Worm (Caenorhabditis elegans) whole organism, late embryonic: Measurements from ENCODE around the gene rab-30.
A peak's percentile ranks its signal among the peaks of the same experiment; 100 is the strongest.

Source experiments
- K02D7.2 ChIP-seq: sonication (generic microtip); optimal IDR thresholded peaks from 2 replicates; lab custom pipeline; 2017; ENCODE audit warnings: mild to moderate bottlenecking, missing genetic modification characterization, missing compliant biosample characterization
- K09A11.1 ChIP-seq: sonication (generic microtip); optimal IDR thresholded peaks from 2 replicates; lab custom pipeline; 2017; ENCODE audit warnings: antibody characterized with exemption, mild to moderate bottlenecking, missing genetic modification characterization, missing compliant biosample characterization; ENCODE audit not compliant: insufficient read depth
- Y22D7AL.16 ChIP-seq: sonication (generic microtip); optimal IDR thresholded peaks from 2 replicates; lab custom pipeline; 2016; ENCODE audit warnings: missing genetic modification characterization, missing compliant biosample characterization
- ahr-1 ChIP-seq: sonication (generic microtip); optimal IDR thresholded peaks from 2 replicates; lab custom pipeline; 2016; ENCODE audit warnings: missing genetic modification characterization, missing compliant biosample characterization
- ceh-14 ChIP-seq: sonication (generic microtip); optimal IDR thresholded peaks from 2 replicates; lab custom pipeline; 2016; ENCODE audit warnings: missing genotype, missing genetic modification characterization, missing compliant biosample characterization
- ceh-18 ChIP-seq: sonication (generic microtip); optimal IDR thresholded peaks from 2 replicates; lab custom pipeline; 2016; ENCODE audit warnings: missing genetic modification characterization, missing compliant biosample characterization
- ceh-2 ChIP-seq: sonication (generic microtip); optimal IDR thresholded peaks from 2 replicates; lab custom pipeline; 2016; ENCODE audit warnings: missing genotype, missing genetic modification characterization, missing compliant biosample characterization
- ceh-22 ChIP-seq: sonication (generic microtip); optimal IDR thresholded peaks from 2 replicates; lab custom pipeline; 2017; ENCODE audit warnings: missing biosample characterization, missing genetic modification characterization
- ceh-31 ChIP-seq: sonication (generic microtip); optimal IDR thresholded peaks from 2 replicates; lab custom pipeline; 2016; ENCODE audit warnings: missing genetic modification characterization, missing compliant biosample characterization
- ceh-6 ChIP-seq: fragments of 200-800 bp; sonication (Bioruptor generic); optimal IDR thresholded peaks from 2 replicates; lab custom pipeline; 2018; ENCODE audit warnings: mild to moderate bottlenecking, missing genetic modification characterization, missing compliant biosample characterization
- ceh-9 ChIP-seq: sonication (generic microtip); optimal IDR thresholded peaks from 2 replicates; lab custom pipeline; 2016; ENCODE audit warnings: mild to moderate bottlenecking, missing genetic modification characterization, inconsistent platforms, missing compliant biosample characterization
- dmd-4 ChIP-seq: sonication (generic microtip); optimal IDR thresholded peaks from 2 replicates; lab custom pipeline; 2016; ENCODE audit warnings: borderline replicate concordance, missing genetic modification characterization, missing compliant biosample characterization
- dve-1 ChIP-seq: sonication (generic microtip); optimal IDR thresholded peaks from 2 replicates; lab custom pipeline; 2017; ENCODE audit warnings: antibody characterized with exemption, mild to moderate bottlenecking, missing genetic modification characterization, missing compliant biosample characterization
- elt-2 ChIP-seq: sonication (generic microtip); optimal IDR thresholded peaks from 2 replicates; lab custom pipeline; 2016; ENCODE audit warnings: missing genetic modification reagents, missing genetic modification characterization, missing compliant biosample characterization
- elt-4 ChIP-seq: sonication (generic microtip); optimal IDR thresholded peaks from 2 replicates; lab custom pipeline; 2016; ENCODE audit warnings: missing genetic modification characterization, missing compliant biosample characterization
- ets-4 ChIP-seq: sonication (generic microtip); optimal IDR thresholded peaks from 2 replicates; lab custom pipeline; 2016; ENCODE audit warnings: missing genetic modification characterization, missing compliant biosample characterization
- fax-1 ChIP-seq: sonication (generic microtip); optimal IDR thresholded peaks from 2 replicates; lab custom pipeline; 2016; ENCODE audit warnings: missing genotype, missing genetic modification characterization, missing compliant biosample characterization
- fkh-6 ChIP-seq: sonication (generic microtip); optimal IDR thresholded peaks from 2 replicates; lab custom pipeline; 2016; ENCODE audit warnings: missing genetic modification characterization, missing compliant biosample characterization
- gmeb-2 ChIP-seq: sonication (generic microtip); optimal IDR thresholded peaks from 2 replicates; lab custom pipeline; 2016; ENCODE audit warnings: missing genetic modification characterization, inconsistent platforms, missing compliant biosample characterization
- hlh-13 ChIP-seq: fragments of 200-800 bp; sonication (Bioruptor generic); optimal IDR thresholded peaks from 2 replicates; lab custom pipeline; 2018; ENCODE audit warnings: mild to moderate bottlenecking, missing genetic modification characterization, missing compliant biosample characterization
- hlh-30 ChIP-seq: sonication (generic microtip); optimal IDR thresholded peaks from 2 replicates; lab custom pipeline; 2017; ENCODE audit warnings: antibody characterized with exemption, missing genetic modification characterization, missing compliant biosample characterization; ENCODE audit not compliant: insufficient read depth
- lim-6 ChIP-seq: sonication (generic microtip); optimal IDR thresholded peaks from 2 replicates; lab custom pipeline; 2016; ENCODE audit warnings: missing genetic modification characterization, missing compliant biosample characterization
- lin-11 ChIP-seq: fragments of 200-800 bp; sonication (Bioruptor generic); optimal IDR thresholded peaks from 2 replicates; lab custom pipeline; 2018; ENCODE audit warnings: mild to moderate bottlenecking, missing genetic modification characterization, missing compliant biosample characterization
- nfya-1 ChIP-seq: sonication (generic microtip); optimal IDR thresholded peaks from 2 replicates; lab custom pipeline; 2017; ENCODE audit warnings: missing genetic modification characterization, mild to moderate bottlenecking, missing compliant biosample characterization, antibody characterized with exemption, moderate library complexity
- nhr-11 ChIP-seq: fragments of 150-350 bp; optimal IDR thresholded peaks from 2 replicates; lab custom pipeline; 2014; ENCODE audit warnings: missing biosample characterization, missing genetic modification characterization
- npax-4 ChIP-seq: sonication (generic microtip); optimal IDR thresholded peaks from 2 replicates; lab custom pipeline; 2016; ENCODE audit warnings: missing genetic modification characterization, missing compliant biosample characterization
- pag-3 ChIP-seq: sonication (generic microtip); optimal IDR thresholded peaks from 2 replicates; lab custom pipeline; 2016; ENCODE audit warnings: missing compliant biosample characterization, missing genetic modification characterization, borderline replicate concordance
- pha-4 ChIP-seq: fragments of 150-350 bp; optimal IDR thresholded peaks from 2 replicates; lab custom pipeline; 2018; ENCODE audit warnings: missing biosample characterization, missing genetic modification reagents, missing genetic modification characterization
- pros-1 ChIP-seq: fragments of 150-350 bp; optimal IDR thresholded peaks from 2 replicates; lab custom pipeline; 2014; ENCODE audit warnings: missing biosample characterization, missing genetic modification reagents, missing genetic modification characterization
- ref-2 ChIP-seq: sonication (generic microtip); optimal IDR thresholded peaks from 2 replicates; lab custom pipeline; 2016; ENCODE audit warnings: missing genetic modification characterization, missing compliant biosample characterization
- rnt-1 ChIP-seq: sonication (generic microtip); optimal IDR thresholded peaks from 2 replicates; lab custom pipeline; 2016; ENCODE audit warnings: missing genetic modification characterization, missing compliant biosample characterization
- sdc-2 ChIP-seq: sonication (generic microtip); optimal IDR thresholded peaks from 2 replicates; lab custom pipeline; 2016; ENCODE audit warnings: missing genotype, missing genetic modification characterization, missing compliant biosample characterization
- sox-2 ChIP-seq: fragments of 200-800 bp; sonication (Bioruptor generic); IDR thresholded peaks from 2 replicates; pipeline ENCODE4 v1.3.6; 2022; ENCODE audit warnings: missing genetic modification reagents, missing genetic modification characterization, missing compliant biosample characterization
- sox-4 ChIP-seq: sonication (generic microtip); optimal IDR thresholded peaks from 2 replicates; lab custom pipeline; 2017; ENCODE audit warnings: mild to moderate bottlenecking, missing genetic modification characterization, inconsistent platforms, missing compliant biosample characterization
- unc-42 ChIP-seq: sonication (generic microtip); optimal IDR thresholded peaks from 2 replicates; lab custom pipeline; 2016; ENCODE audit warnings: missing genotype, missing genetic modification characterization, missing compliant biosample characterization
- unc-55 ChIP-seq: sonication (generic microtip); optimal IDR thresholded peaks from 2 replicates; lab custom pipeline; 2017; ENCODE audit warnings: missing biosample characterization, missing genetic modification reagents, missing genetic modification characterization
- zip-5 ChIP-seq: sonication (generic microtip); optimal IDR thresholded peaks from 2 replicates; lab custom pipeline; 2016; ENCODE audit warnings: missing genetic modification characterization, missing compliant biosample characterization

rab-30 gene

DNA sequence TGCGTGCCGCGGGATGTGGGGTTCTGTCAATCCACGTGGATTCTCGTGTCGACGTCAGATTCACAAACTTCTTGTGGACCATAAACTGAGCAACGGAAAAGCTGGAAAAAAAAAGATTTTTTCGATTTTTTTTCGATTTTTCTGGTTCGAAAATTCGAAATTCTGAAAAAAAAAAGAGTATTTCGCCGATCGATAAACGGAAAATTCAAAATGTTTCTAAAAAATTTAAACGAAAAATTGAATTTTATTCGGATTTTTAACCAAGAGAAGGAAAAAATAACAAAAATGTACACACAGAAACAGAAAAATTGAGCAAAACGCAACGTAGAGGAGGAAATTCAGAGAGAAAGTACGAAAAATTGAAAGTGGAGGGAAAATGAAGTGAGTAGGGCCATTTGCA, 36.0 kb downstream of the rab-30 start, which contains the start of gene Y39A1A.3:
Gene Y39A1A.3, minus strand, starts transcription at position 101 of the 400 bp plus-strand sequence.
- TF ChIP-seq pha-4 (no peak), dve-1 (tag; lab: Kevin White, UChicago) (no peak), gmeb-2 (tag; lab: Kevin White, UChicago) (no peak), nhr-11 (tag; lab: Kevin White, UChicago) (no peak)

DNA sequence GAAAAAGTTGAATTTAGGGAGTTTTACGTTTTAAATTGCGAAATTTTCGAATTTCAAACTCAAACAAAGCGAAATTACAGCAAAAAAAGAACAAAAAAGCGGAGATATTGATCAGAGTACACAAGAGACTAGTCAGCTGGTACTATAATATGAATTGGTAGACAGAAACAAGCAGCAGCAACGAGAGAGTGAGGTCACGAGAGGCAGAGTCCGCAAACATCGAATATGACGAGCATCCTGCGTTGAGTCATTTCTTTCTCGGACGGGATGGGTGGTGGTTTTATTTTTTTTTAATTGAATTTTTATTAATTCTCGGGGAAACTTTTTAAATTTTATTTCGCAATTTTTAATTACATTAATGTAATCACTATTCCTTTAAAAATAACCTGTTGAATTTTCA, 39.3 kb downstream of the rab-30 start:
- no peak for TF ChIP-seq K09A11.1 (tag; lab: Kevin White, UChicago)
- TF ChIP-seq dve-1 (tag; lab: Kevin White, UChicago), result no peak
- peak; percentile 34 for TF ChIP-seq unc-42 (tag; lab: Kevin White, UChicago)
- TF ChIP-seq dmd-4 (tag; lab: Kevin White, UChicago), result no peak
- TF ChIP-seq pha-4, result no peak
- peak; percentile 45 for TF ChIP-seq ceh-31 (tag; lab: Kevin White, UChicago)
- peak; percentile 98 for TF ChIP-seq hlh-30 (tag; lab: Kevin White, UChicago)
- TF ChIP-seq unc-55, result no peak
- peak; percentile 4 for TF ChIP-seq ceh-14
- TF ChIP-seq ceh-18 (tag; lab: Kevin White, UChicago), result peak; percentile 5
- no peak for TF ChIP-seq fkh-6 (tag; lab: Kevin White, UChicago)
- peak; percentile 11 for TF ChIP-seq nfya-1 (tag; lab: Kevin White, UChicago)

DNA sequence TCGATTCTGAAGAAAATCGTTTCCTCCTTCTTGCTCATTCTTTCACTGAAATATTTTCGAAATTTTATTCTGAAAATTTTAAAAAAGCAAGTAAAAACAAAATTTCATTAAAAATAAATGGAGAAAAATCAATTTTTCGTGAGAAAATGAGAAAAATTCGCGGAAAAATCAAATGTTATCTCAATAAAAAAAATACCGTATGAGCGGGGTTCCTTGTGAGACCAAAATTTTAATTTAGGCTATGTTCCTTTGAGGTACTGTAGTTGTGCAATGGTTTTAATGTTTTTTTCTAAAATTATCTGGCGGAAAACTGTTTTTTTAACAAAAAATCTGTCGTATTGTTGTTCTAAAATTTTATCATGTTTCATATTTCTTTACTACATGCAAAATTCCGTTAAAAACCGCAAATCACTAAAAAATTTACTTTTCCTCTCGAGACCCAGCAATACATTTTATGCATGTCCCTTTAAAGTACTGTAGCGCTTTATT, 39.8 kb downstream of the rab-30 start, which contains the start of gene epg-6:
Gene epg-6, minus strand, starts transcription at position 51 of the 489 bp plus-strand sequence.
- no peak for TF ChIP-seq Y22D7AL.16 (tag; lab: Kevin White, UChicago)
- TF ChIP-seq sox-2 (GFP tag; lab: Robert Waterston, UW), result no peak
- no peak for TF ChIP-seq gmeb-2 (tag; lab: Kevin White, UChicago)
- TF ChIP-seq pros-1, result no peak
- no peak for TF ChIP-seq pha-4
- TF ChIP-seq sox-4, result no peak
- TF ChIP-seq sdc-2 (tag; lab: Kevin White, UChicago), result no peak
- TF ChIP-seq ceh-14, result no peak
- TF ChIP-seq ceh-6, result no peak
- TF ChIP-seq elt-2, result no peak
- no peak for TF ChIP-seq unc-55
- TF ChIP-seq rnt-1 (tag; lab: Kevin White, UChicago), result no peak
- no peak for TF ChIP-seq nfya-1 (tag; lab: Kevin White, UChicago)
- TF ChIP-seq lim-6 (tag; lab: Kevin White, UChicago), result no peak
- TF ChIP-seq ahr-1, result no peak

DNA sequence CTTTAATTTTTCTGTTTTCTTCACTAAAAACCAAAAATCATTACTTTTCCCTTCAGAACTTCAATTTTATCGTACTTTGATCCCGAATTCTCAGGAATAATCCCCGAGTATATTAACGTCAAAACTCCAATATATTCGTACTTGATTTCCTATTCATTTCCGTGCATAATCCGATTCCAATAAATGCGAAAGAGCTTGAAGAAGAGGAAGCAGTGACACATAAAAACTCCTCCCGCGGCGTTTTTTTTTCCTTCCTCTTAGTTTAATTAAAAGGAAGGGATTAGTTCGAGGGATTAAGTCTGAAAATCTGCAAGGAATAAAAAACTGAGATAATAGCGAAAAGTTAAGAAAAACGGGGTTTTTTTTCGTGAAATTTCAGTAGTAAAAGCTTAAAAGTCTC, 40.5 kb downstream of the rab-30 start:
- no peak for TF ChIP-seq elt-2
- TF ChIP-seq hlh-30 (tag; lab: Kevin White, UChicago), result no peak
- no peak for TF ChIP-seq dve-1 (tag; lab: Kevin White, UChicago)
- TF ChIP-seq elt-4 (tag; lab: Kevin White, UChicago), result no peak
- TF ChIP-seq ceh-14, result no peak
- TF ChIP-seq ets-4, result no peak
- TF ChIP-seq npax-4 (tag; lab: Kevin White, UChicago), result no peak
- TF ChIP-seq fax-1 (tag; lab: Kevin White, UChicago), result no peak
- TF ChIP-seq K09A11.1 (tag; lab: Kevin White, UChicago), result no peak
- no peak for TF ChIP-seq ceh-2 (tag; lab: Kevin White, UChicago)
- TF ChIP-seq ref-2 (tag; lab: Kevin White, UChicago), result no peak
- no peak for TF ChIP-seq K02D7.2 (tag; lab: Kevin White, UChicago)
- TF ChIP-seq pag-3 (tag; lab: Kevin White, UChicago), result no peak
- TF ChIP-seq zip-5 (tag; lab: Kevin White, UChicago), result no peak
- TF ChIP-seq, all 69 proteins: peak for 0

DNA sequence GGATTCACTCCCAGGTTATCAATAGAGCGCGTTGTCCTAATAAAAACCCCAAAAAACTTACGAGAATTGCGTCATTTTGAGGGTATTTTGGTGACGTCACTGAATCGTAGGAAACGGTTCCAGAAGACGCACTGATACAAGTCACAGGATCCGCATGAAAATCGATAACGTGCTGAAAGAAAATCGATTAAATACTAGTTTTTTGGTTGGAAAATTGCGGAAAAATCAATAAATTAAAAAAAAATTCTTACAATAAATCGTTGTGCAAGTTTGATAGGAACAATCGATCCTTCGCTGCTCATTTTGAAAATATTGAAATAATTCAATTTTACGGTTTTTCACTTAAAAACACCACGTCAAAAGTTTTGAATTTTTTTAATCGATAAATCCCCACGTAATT, 42.9 kb downstream of the rab-30 start, which contains the start of gene Y39A1A.2:
Gene Y39A1A.2, minus strand, starts transcription at position 319 of the 400 bp plus-strand sequence.
- TF ChIP-seq ceh-22 (tag; lab: Kevin White, UChicago) (no peak), ceh-14 (no peak), hlh-13 (GFP tag; lab: Kevin White, UChicago) (no peak), lin-11 (no peak), Y22D7AL.16 (tag; lab: Kevin White, UChicago) (no peak), ceh-9 (tag; lab: Kevin White, UChicago) (no peak), dve-1 (tag; lab: Kevin White, UChicago) (no peak)
- TF ChIP-seq, all 69 proteins: peak for 0
